Worm (Caenorhabditis elegans) whole organism, early embryonic: ENCODE data around the gene C07B5.6.

Experiments used
- B0310.2 ChIP-seq: sonication (generic microtip); optimal IDR thresholded peaks from 2 replicates; lab custom pipeline; 2016; ENCODE audit warnings: mild to moderate bottlenecking, missing genetic modification characterization, missing compliant biosample characterization
- F13C5.2 ChIP-seq: sonication (generic microtip); optimal IDR thresholded peaks from 2 replicates; lab custom pipeline; 2017; ENCODE audit warnings: mild to moderate bottlenecking, missing genetic modification characterization, inconsistent platforms, missing compliant biosample characterization
- aly-1 ChIP-seq: sonication (generic microtip); optimal IDR thresholded peaks from 2 replicates; lab custom pipeline; 2016; ENCODE audit warnings: missing genetic modification characterization, missing compliant biosample characterization
- ama-1 ChIP-seq: fragments of 150-350 bp; optimal IDR thresholded peaks from 2 replicates; lab custom pipeline; 2014
- ceh-13 ChIP-seq: fragments of 200-800 bp; sonication (Bioruptor generic); optimal IDR thresholded peaks from 2 replicates; lab custom pipeline; 2018; ENCODE audit warnings: mild to moderate bottlenecking, missing genetic modification characterization, missing compliant biosample characterization
- ceh-36 ChIP-seq: sonication (generic microtip); optimal IDR thresholded peaks from 2 replicates; lab custom pipeline; 2016; ENCODE audit warnings: missing genetic modification characterization, inconsistent platforms, missing compliant biosample characterization
- ets-7 ChIP-seq: sonication (generic microtip); optimal IDR thresholded peaks from 2 replicates; lab custom pipeline; 2016; ENCODE audit warnings: missing genotype, missing genetic modification characterization, missing compliant biosample characterization
- flt-1 ChIP-seq: fragments of 200-800 bp; sonication (Bioruptor generic); IDR thresholded peaks from 2 replicates; pipeline ENCODE4 v1.3.6; 2022; ENCODE audit warnings: missing genetic modification characterization, missing compliant biosample characterization
- hmbx-1 ChIP-seq: sonication (generic microtip); optimal IDR thresholded peaks from 2 replicates; lab custom pipeline; 2016; ENCODE audit warnings: mild to moderate bottlenecking, missing genetic modification characterization, missing compliant biosample characterization
- hmg-4 ChIP-seq: fragments of 200-800 bp; sonication (Bioruptor generic); optimal IDR thresholded peaks from 2 replicates; lab custom pipeline; 2018; ENCODE audit warnings: mild to moderate bottlenecking, missing genetic modification characterization, missing compliant biosample characterization
- hnd-1 ChIP-seq: sonication (generic microtip); optimal IDR thresholded peaks from 2 replicates; lab custom pipeline; 2016; ENCODE audit warnings: missing genetic modification characterization, missing compliant biosample characterization
- pes-1 ChIP-seq: fragments of 200-800 bp; sonication (Bioruptor generic); IDR thresholded peaks from 2 replicates; pipeline ENCODE4 v1.3.6; 2022; ENCODE audit warnings: missing genetic modification reagents, missing genetic modification characterization, missing compliant biosample characterization
- scrt-1 ChIP-seq: fragments of 200-800 bp; sonication (Bioruptor generic); IDR thresholded peaks from 2 replicates; pipeline ENCODE4 v1.3.6; 2022; ENCODE audit warnings: missing genetic modification characterization, missing compliant biosample characterization
- sea-1 ChIP-seq: fragments of 200-800 bp; sonication (Bioruptor generic); conservative IDR thresholded peaks from 2 replicates; pipeline ENCODE4 v1.3.6; 2022; ENCODE audit warnings: missing genetic modification characterization, missing compliant biosample characterization
- tbx-11 ChIP-seq: fragments of 200-800 bp; sonication (Bioruptor generic); IDR thresholded peaks from 2 replicates; pipeline ENCODE4 v1.3.6; 2022; ENCODE audit warnings: missing genetic modification characterization, missing compliant biosample characterization
- tbx-37 ChIP-seq: fragments of 200-800 bp; sonication (Bioruptor generic); conservative IDR thresholded peaks from 2 replicates; pipeline ENCODE4 v1.3.6; 2022; ENCODE audit warnings: missing genetic modification reagents, missing genetic modification characterization, missing compliant biosample characterization
- tra-4 ChIP-seq: sonication (generic microtip); optimal IDR thresholded peaks from 2 replicates; lab custom pipeline; 2017; ENCODE audit warnings: missing genetic modification characterization, missing compliant biosample characterization

Gene C07B5.6

DNA sequence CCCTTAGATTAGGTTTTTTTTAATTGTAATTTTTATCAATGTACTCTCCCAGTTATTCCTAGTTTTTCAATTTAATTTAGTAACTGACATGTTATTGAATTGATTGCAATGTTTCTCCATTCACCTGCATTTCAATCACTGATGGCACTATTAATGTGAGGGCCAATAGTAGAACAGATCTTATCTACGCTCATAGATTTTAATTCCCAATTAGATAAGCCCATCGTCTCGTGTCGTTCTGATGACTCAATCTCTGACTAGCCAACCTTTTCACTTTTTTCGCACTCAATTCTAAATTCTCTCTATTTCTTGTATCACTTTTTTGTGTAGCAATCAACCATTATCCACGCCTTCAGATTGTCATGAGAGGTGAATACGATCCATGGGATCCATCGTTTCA, 6.4 kb upstream of the C07B5.6 start:
- TF ChIP-seq tbx-11 (no peak), hnd-1 (tag; lab: Kevin White, UChicago) (no peak), pes-1 (GFP tag; lab: Robert Waterston, UW) (no peak), scrt-1 (GFP tag; lab: Robert Waterston, UW) (no peak)

- TF ChIP-seq tra-4 (tag; lab: Kevin White, UChicago), result no peak
- no peak for TF ChIP-seq hmg-4 (GFP tag; lab: Kevin White, UChicago)
- no peak for TF ChIP-seq F13C5.2
- no peak for TF ChIP-seq tbx-11
- no peak for TF ChIP-seq hnd-1 (tag; lab: Kevin White, UChicago)
- no peak for TF ChIP-seq ceh-36 (tag; lab: Kevin White, UChicago)
- no peak for TF ChIP-seq tbx-37 (GFP tag; lab: Robert Waterston, UW)
- TF ChIP-seq scrt-1 (GFP tag; lab: Robert Waterston, UW), result no peak
- TF ChIP-seq sea-1 (GFP tag; lab: Robert Waterston, UW), result no peak
- no peak for TF ChIP-seq aly-1
- TF ChIP-seq ceh-13 (GFP tag; lab: Kevin White, UChicago), result no peak
- no peak for TF ChIP-seq ama-1 (lab: Kevin White, UChicago)
- TF ChIP-seq hmbx-1 (tag; lab: Kevin White, UChicago), result no peak
- TF ChIP-seq flt-1 (GFP tag; lab: Robert Waterston, UW), result no peak
- TF ChIP-seq B0310.2 (tag; lab: Kevin White, UChicago), result no peak
- TF ChIP-seq pes-1 (GFP tag; lab: Robert Waterston, UW), result no peak
- TF ChIP-seq ets-7 (tag; lab: Kevin White, UChicago), result no peak
Observed at ce11 chrX:9517106-9517505, 1.7 kb upstream of the C07B5.6 start, which contains the start of gene C07B5.2. Gene C07B5.2 (minus strand): TSS chrX:9517206.

DNA sequence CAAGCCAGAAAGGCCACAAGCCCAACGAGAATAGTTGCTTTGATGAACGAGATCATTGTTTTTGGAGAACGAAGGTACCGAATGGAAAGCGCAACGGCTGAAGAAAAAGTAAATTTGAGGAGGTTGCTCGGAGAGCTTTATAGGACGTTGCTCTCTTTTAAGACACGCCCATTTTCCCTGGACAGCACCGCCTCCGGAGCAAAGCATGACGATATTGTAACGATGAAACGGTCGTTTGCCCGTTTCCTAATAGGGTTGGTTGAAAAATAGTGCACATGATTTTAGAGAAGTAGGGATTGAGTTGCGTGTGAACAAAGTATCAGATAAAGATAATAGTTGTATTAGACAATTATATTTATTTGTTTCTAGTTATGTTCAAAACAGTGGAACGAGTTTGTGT, 4.3 kb downstream of the C07B5.6 start, which contains the start of gene C07B5.3:
Gene C07B5.3 (minus strand): TSS at position 101 of the 400 bp plus-strand sequence.
- TF ChIP-seq tra-4 (tag; lab: Kevin White, UChicago) (no peak), B0310.2 (tag; lab: Kevin White, UChicago) (no peak), scrt-1 (GFP tag; lab: Robert Waterston, UW) (no peak), hmbx-1 (tag; lab: Kevin White, UChicago) (no peak)

ce11 chrX:9527898-9528297, 9.1 kb downstream of the C07B5.6 start:
- no peak for TF ChIP-seq pes-1 (GFP tag; lab: Robert Waterston, UW)
- no peak for TF ChIP-seq tbx-37 (GFP tag; lab: Robert Waterston, UW)
- no peak for TF ChIP-seq hmg-4 (GFP tag; lab: Kevin White, UChicago)
- no peak for TF ChIP-seq flt-1 (GFP tag; lab: Robert Waterston, UW)
- TF ChIP-seq ets-7 (tag; lab: Kevin White, UChicago), result no peak
- no peak for TF ChIP-seq ceh-13 (GFP tag; lab: Kevin White, UChicago)
- no peak for TF ChIP-seq tbx-11
- no peak for TF ChIP-seq aly-1
- TF ChIP-seq hnd-1 (tag; lab: Kevin White, UChicago), result no peak
- TF ChIP-seq ceh-36 (tag; lab: Kevin White, UChicago), result no peak
- TF ChIP-seq scrt-1 (GFP tag; lab: Robert Waterston, UW), result no peak
- TF ChIP-seq F13C5.2, result no peak
- TF ChIP-seq hmbx-1 (tag; lab: Kevin White, UChicago), result no peak
- TF ChIP-seq tra-4 (tag; lab: Kevin White, UChicago), result no peak
- no peak for TF ChIP-seq sea-1 (GFP tag; lab: Robert Waterston, UW)
- TF ChIP-seq B0310.2 (tag; lab: Kevin White, UChicago), result no peak
- TF ChIP-seq ama-1 (lab: Kevin White, UChicago), result no peak

- TF ChIP-seq sea-1 (GFP tag; lab: Robert Waterston, UW), result no peak
Observed at ce11 chrX:9529360-9529759, 10.5 kb downstream of the C07B5.6 start, which contains the start of gene C07B5.4. Gene C07B5.4 (plus strand): TSS chrX:9529660.

DNA sequence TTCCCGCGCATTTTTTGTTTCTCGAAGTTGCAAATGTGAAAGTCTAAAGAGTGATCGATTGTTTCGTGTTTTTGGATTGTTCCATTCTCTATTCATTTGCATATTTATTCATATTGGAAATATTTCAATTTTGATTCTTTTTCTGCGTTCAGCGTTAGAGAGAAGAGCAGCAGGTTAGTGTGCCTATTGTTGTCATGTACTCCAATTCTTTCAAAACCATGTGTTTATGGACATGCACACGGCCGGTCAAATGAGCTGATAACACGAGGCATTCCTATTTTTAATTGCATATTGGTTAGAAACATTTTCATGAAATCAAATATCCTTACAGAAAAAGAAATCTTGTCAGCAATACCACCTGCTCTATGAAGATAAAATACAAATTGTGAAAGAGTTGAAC, 12.8 kb downstream of the C07B5.6 start:
- TF ChIP-seq F13C5.2, result no peak
- TF ChIP-seq ets-7 (tag; lab: Kevin White, UChicago), result no peak
- TF ChIP-seq ceh-13 (GFP tag; lab: Kevin White, UChicago), result no peak
- no peak for TF ChIP-seq hmbx-1 (tag; lab: Kevin White, UChicago)
- TF ChIP-seq tbx-37 (GFP tag; lab: Robert Waterston, UW), result no peak
- TF ChIP-seq hnd-1 (tag; lab: Kevin White, UChicago), result no peak
- no peak for TF ChIP-seq pes-1 (GFP tag; lab: Robert Waterston, UW)
- TF ChIP-seq hmg-4 (GFP tag; lab: Kevin White, UChicago), result no peak
- TF ChIP-seq sea-1 (GFP tag; lab: Robert Waterston, UW), result no peak
- no peak for TF ChIP-seq tbx-11
- no peak for TF ChIP-seq scrt-1 (GFP tag; lab: Robert Waterston, UW)
- TF ChIP-seq flt-1 (GFP tag; lab: Robert Waterston, UW), result no peak
- no peak for TF ChIP-seq B0310.2 (tag; lab: Kevin White, UChicago)
- TF ChIP-seq ama-1 (lab: Kevin White, UChicago), result no peak
- TF ChIP-seq tra-4 (tag; lab: Kevin White, UChicago), result no peak
- no peak for TF ChIP-seq aly-1
- no peak for TF ChIP-seq ceh-36 (tag; lab: Kevin White, UChicago)

DNA sequence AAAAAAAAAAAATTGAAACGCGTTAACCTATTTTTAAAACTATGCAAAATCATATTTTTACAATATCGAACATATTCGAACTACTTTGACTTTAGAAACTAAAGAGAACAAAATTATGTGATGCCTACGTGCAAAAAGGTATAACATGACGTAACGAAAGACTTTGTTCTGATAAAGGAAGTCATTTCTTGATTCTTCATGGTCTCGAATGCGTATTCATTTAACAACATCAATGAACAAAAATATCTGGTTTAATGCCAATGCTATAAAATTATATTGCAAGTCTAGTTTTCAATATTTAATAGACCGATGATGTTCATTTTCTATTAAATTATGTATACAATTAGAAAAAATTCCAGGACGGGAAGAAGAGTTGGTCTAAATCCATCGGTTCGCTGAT, 17.2 kb downstream of the C07B5.6 start:
- TF ChIP-seq hmg-4 (GFP tag; lab: Kevin White, UChicago) (no peak), pes-1 (GFP tag; lab: Robert Waterston, UW) (no peak), sea-1 (GFP tag; lab: Robert Waterston, UW) (no peak), tra-4 (tag; lab: Kevin White, UChicago) (no peak), flt-1 (GFP tag; lab: Robert Waterston, UW) (no peak), ama-1 (lab: Kevin White, UChicago) (no peak), ceh-13 (GFP tag; lab: Kevin White, UChicago) (no peak), ets-7 (tag; lab: Kevin White, UChicago) (no peak), tbx-11 (no peak), hmbx-1 (tag; lab: Kevin White, UChicago) (no peak), scrt-1 (GFP tag; lab: Robert Waterston, UW) (no peak), hnd-1 (tag; lab: Kevin White, UChicago) (no peak), B0310.2 (tag; lab: Kevin White, UChicago) (no peak), ceh-36 (tag; lab: Kevin White, UChicago) (no peak), aly-1 (no peak), tbx-37 (GFP tag; lab: Robert Waterston, UW) (no peak)
